Fruit fly (Drosophila melanogaster) Kc167 (cell line): ENCODE measurements around the gene ND-30.

ENCODE experiments used
- Myc ChIP-seq: fragments of >200 bp; optimal IDR thresholded peaks from 2 replicates; lab custom pipeline; 2017; ENCODE audit warnings: missing external identifiers
- Sin3A ChIP-seq: fragments of >200 bp; optimal IDR thresholded peaks from 2 replicates; lab custom pipeline; 2018; ENCODE audit warnings: missing external identifiers
- insv ChIP-seq: fragments of >200 bp; optimal IDR thresholded peaks from 3 replicates; lab custom pipeline; 2018; ENCODE audit warnings: missing external identifiers
- psq ChIP-seq: fragments of >200 bp; optimal IDR thresholded peaks from 2 replicates; lab custom pipeline; 2017; ENCODE audit warnings: missing external identifiers
- ttk ChIP-seq: sonication (Bioruptor generic); optimal IDR thresholded peaks from 2 replicates; lab custom pipeline; 2017; ENCODE audit warnings: missing external identifiers

dm6 chr3L:3205349-3205748 is 46.0 kb upstream of the ND-30 start, which contains the start of gene CG32277:
- TF ChIP-seq ttk (no peak), psq (no peak), Myc (no peak), Sin3A (lab: Kevin White, UChicago) (no peak), insv (lab: Kevin White, UChicago) (no peak)
